Worm (Caenorhabditis elegans): ENCODE data around the gene act-4.
A peak's percentile ranks its signal among the peaks of the same experiment; 100 is the strongest.

act-4 gene

DNA sequence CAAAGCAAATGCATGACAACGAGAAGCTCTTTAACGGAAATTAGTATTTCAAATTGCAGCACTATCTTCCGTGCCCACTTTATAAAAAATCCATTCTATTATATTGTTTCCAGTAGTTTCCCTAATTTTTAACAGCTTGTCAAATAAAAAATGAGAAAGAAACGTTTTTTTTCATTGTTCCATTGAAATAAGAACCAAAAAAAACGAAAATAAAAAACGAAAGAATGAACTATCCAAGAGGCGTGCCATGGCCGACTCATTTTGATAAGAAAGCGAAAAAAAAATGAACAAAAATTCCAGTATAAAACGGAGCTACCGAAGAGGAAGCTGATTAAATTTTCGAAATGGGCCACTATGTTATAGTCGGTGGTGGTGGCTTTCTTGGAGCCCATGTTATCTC, 44.5 kb downstream of the act-4 start, which contains the start of gene hsd-2:
Gene hsd-2, plus strand, starts transcription at position 301 of the 400 bp plus-strand sequence.
- TF ChIP-seq zim-3 (tag; optimal IDR thresholded peaks at IDR 0.05) (no peak), ztf-26 (tag; optimal IDR thresholded peaks at IDR 0.05) (no peak), somi-1 (GFP tag; optimal IDR thresholded peaks at IDR 0.05) (no peak), C17E4.6 (GFP tag; IDR thresholded peaks at IDR 0.05) (no peak), C06A6.2 (GFP tag; conservative IDR thresholded peaks at IDR 0.05) (no peak), bed-2 (GFP tag; IDR thresholded peaks at IDR 0.05) (no peak), ztf-6 (GFP tag; IDR thresholded peaks at IDR 0.05) (no peak), ceh-79 (tag; optimal IDR thresholded peaks at IDR 0.05) (no peak), him-1 (tag; optimal IDR thresholded peaks at IDR 0.05) (no peak)

DNA sequence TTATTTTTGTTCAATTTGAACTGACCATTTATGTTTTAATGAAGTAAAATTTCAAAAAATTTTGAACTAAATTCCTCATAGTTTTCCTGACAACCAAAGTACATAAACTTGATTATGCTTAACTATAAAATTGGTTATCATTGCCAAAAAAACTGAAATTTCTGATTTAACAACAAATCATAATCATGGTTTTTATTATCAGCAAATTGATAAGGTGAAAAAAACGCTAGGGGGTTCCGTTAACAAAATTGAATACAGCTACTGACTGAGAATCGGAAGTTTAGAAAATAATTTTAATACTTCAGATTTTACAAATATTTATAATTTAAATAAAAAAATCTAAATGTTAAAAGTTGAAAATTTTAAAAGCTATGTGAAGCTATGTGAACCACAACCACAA, 46.6 kb downstream of the act-4 start:
- TF ChIP-seq ama-1 (optimal IDR thresholded peaks at IDR 0.05), result no peak
- TF ChIP-seq ama-1 (GFP tag; optimal IDR thresholded peaks at IDR 0.05), result no peak
- no peak for TF ChIP-seq mel-28 (tag; optimal IDR thresholded peaks at IDR 0.05; ENCODE audit: borderline replicate concordance)
- no peak for TF ChIP-seq ZK185.1 (tag; optimal IDR thresholded peaks at IDR 0.05; ENCODE audit: poor library complexity, severe bottlenecking)
- no peak for TF ChIP-seq snpc-1.3 (tag; optimal IDR thresholded peaks at IDR 0.05; ENCODE audit: insufficient read depth)
- TF ChIP-seq rpc-1 (optimal IDR thresholded peaks at IDR 0.05), result no peak
- no peak for TF ChIP-seq rpc-1 (tag; optimal IDR thresholded peaks at IDR 0.05)
- TF ChIP-seq madf-10 (tag; optimal IDR thresholded peaks at IDR 0.05), result no peak
- TF ChIP-seq lin-40 (tag; optimal IDR thresholded peaks at IDR 0.05), result no peak
- peak; percentile 8 for TF ChIP-seq nhr-80 (tag; optimal IDR thresholded peaks at IDR 0.05)

DNA sequence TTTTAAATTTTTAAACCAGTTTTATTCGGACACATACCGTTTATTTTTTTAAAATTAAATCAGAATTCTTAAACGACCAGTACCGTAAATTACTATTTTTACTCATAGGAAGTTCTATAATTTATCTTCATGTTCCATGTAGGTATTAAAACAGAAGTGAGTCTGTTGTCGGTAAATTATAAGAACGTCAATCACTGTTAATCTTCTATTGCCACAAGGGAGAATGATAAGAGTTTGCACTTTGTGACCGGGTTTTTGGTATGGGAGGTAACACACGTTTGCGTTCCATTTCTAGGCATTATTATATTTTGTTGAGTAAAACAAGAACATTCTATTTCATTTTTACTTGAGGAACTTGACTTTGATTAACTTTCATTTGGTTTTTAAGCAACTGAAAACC, 48.6 kb downstream of the act-4 start, which contains the start of gene hsd-3:
Gene hsd-3, plus strand, starts transcription at position 301 of the 400 bp plus-strand sequence.
- TF ChIP-seq nhr-80 (tag; optimal IDR thresholded peaks at IDR 0.05) (peak; percentile 5), K12H6.12 (tag; optimal IDR thresholded peaks at IDR 0.05) (no peak)

DNA sequence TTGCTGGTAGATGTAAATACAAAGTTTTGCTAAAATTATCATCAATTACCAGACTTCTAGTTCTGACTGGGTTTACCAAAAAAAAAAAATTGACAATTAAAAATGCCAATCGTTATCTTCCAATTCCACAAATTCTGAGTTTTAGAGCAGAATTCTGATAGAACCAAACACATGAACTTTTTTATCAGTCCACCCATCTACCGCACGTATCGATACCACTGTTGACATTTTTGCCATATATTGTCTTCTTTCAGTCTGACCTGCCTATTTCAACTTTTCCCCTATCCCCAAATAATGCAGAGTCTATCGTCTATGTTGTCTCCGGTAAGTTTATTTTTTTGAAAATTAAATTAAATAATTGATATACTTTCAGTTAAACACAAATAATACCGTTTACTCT, 53.4 kb downstream of the act-4 start, which contains the start of gene ZC449.7:
Gene ZC449.7, plus strand, starts transcription at position 249 of the 400 bp plus-strand sequence.
- TF ChIP-seq F55B11.4 (tag; optimal IDR thresholded peaks at IDR 0.05; ENCODE audit: borderline replicate concordance, insufficient read depth) (no peak), nhr-80 (tag; optimal IDR thresholded peaks at IDR 0.05) (peak; percentile 83)
